Fruit fly (Drosophila melanogaster) whole organism: ENCODE measurements around the gene CG14355.

Source experiments
- CG8478 ChIP-seq: fragments of >200 bp; optimal IDR thresholded peaks from 2 replicates; lab custom pipeline; 2018; ENCODE audit warnings: inconsistent platforms
- Dll ChIP-seq: fragments of >200 bp; optimal IDR thresholded peaks from 2 replicates; lab custom pipeline; 2017
- EcR ChIP-seq, 2 experiments: fragments of >200 bp; optimal IDR thresholded peaks; 2 replicates each; lab custom pipeline; 2017; ENCODE audit warnings: missing biosample characterization in 2 of 2, missing genetic modification characterization in 2 of 2, missing genetic modification reagents in 2 of 2
- pan ChIP-seq: fragments of >200 bp; optimal IDR thresholded peaks from 2 replicates; lab custom pipeline; 2017
- psq ChIP-seq: fragments of >200 bp; optimal IDR thresholded peaks from 2 replicates; lab custom pipeline; 2017
- usp ChIP-seq: fragments of >200 bp; optimal IDR thresholded peaks from 2 replicates; lab custom pipeline; 2017; ENCODE audit warnings: missing biosample characterization, missing genetic modification characterization, mixed read lengths

dm6 chr3R:14152550-14152949 lies 810 bp upstream of the CG14355 start, which contains the start of gene CG42500:
- TF ChIP-seq usp (no peak), EcR (GFP tag; optimal IDR thresholded peaks at IDR 0.05; lab: Kevin White, UChicago) (no peak), CG8478 (lab: Kevin White, UChicago) (no peak), Dll (no peak), pan (lab: Kevin White, UChicago) (no peak), psq (lab: Kevin White, UChicago) (no peak)
